Worm (Caenorhabditis elegans) whole organism, young adult: ENCODE measurements around the gene spn-4.
A peak's percentile ranks its signal among the peaks of the same experiment; 100 is the strongest.

ENCODE experiments used
- B0261.1 ChIP-seq: sonication (generic microtip); optimal IDR thresholded peaks from 2 replicates; lab custom pipeline; 2016; ENCODE audit warnings: mild to moderate bottlenecking, missing genetic modification characterization, moderate library complexity, missing compliant biosample characterization
- C17E4.6 ChIP-seq: fragments of 200-800 bp; sonication (Bioruptor generic); IDR thresholded peaks from 2 replicates; pipeline ENCODE4 v1.3.6; 2022; ENCODE audit warnings: missing genetic modification reagents, missing genetic modification characterization, missing compliant biosample characterization
- F10E7.11 ChIP-seq: sonication (generic microtip); optimal IDR thresholded peaks from 2 replicates; lab custom pipeline; 2017; ENCODE audit warnings: mild to moderate bottlenecking, missing genetic modification characterization, moderate library complexity, missing compliant biosample characterization
- F33H1.4 ChIP-seq: fragments of 200-800 bp; sonication (Bioruptor generic); IDR thresholded peaks from 2 replicates; pipeline ENCODE4 v1.3.6; 2022; ENCODE audit warnings: missing genetic modification reagents, missing genetic modification characterization, missing compliant biosample characterization
- F49E8.2 ChIP-seq: sonication (generic microtip); optimal IDR thresholded peaks from 3 replicates; lab custom pipeline; 2017; ENCODE audit warnings: missing genetic modification characterization, mild to moderate bottlenecking, missing compliant biosample characterization, antibody characterized with exemption, moderate library complexity; ENCODE audit not compliant: insufficient read depth
- F55B11.4 ChIP-seq: sonication (generic microtip); optimal IDR thresholded peaks from 2 replicates; lab custom pipeline; 2016; ENCODE audit warnings: missing compliant biosample characterization, missing genetic modification characterization, borderline replicate concordance; ENCODE audit not compliant: insufficient read depth
- F57C9.4 ChIP-seq: sonication (generic microtip); optimal IDR thresholded peaks from 2 replicates; lab custom pipeline; 2017; ENCODE audit warnings: mild to moderate bottlenecking, missing genetic modification characterization, missing compliant biosample characterization
- K12H6.12 ChIP-seq: fragments of 200-800 bp; sonication (Bioruptor generic); optimal IDR thresholded peaks from 2 replicates; lab custom pipeline; 2018; ENCODE audit warnings: mild to moderate bottlenecking, missing genetic modification characterization, missing compliant biosample characterization
- Y53F4B.3 ChIP-seq: fragments of 200-800 bp; sonication (Bioruptor generic); IDR thresholded peaks from 2 replicates; pipeline ENCODE4 v1.3.6; 2022; ENCODE audit warnings: missing genetic modification reagents, missing genetic modification characterization, missing compliant biosample characterization
- Y56A3A.18 ChIP-seq: fragments of 200-800 bp; sonication (Bioruptor generic); IDR thresholded peaks from 2 replicates; pipeline ENCODE4 v1.3.6; 2022; ENCODE audit warnings: missing genetic modification reagents, missing genetic modification characterization, missing compliant biosample characterization
- Y79H2A.3 ChIP-seq: fragments of 200-800 bp; sonication (Bioruptor generic); conservative IDR thresholded peaks from 2 replicates; pipeline ENCODE4 v1.3.6; 2022; ENCODE audit warnings: missing genetic modification reagents, missing genetic modification characterization, missing compliant biosample characterization
- Y95B8A.8 ChIP-seq: fragments of 200-800 bp; sonication (Bioruptor generic); IDR thresholded peaks from 2 replicates; pipeline ENCODE4 v1.3.6; 2022; ENCODE audit warnings: missing genetic modification reagents, missing genetic modification characterization, missing compliant biosample characterization
- akir-1 ChIP-seq: fragments of 200-800 bp; sonication (Bioruptor generic); optimal IDR thresholded peaks from 2 replicates; lab custom pipeline; 2018; ENCODE audit warnings: mild to moderate bottlenecking, missing genetic modification characterization, moderate library complexity, missing compliant biosample characterization
- athp-1 ChIP-seq: sonication (generic microtip); optimal IDR thresholded peaks from 2 replicates; lab custom pipeline; 2017; ENCODE audit warnings: mild to moderate bottlenecking, missing genetic modification characterization, missing compliant biosample characterization
- attf-5 ChIP-seq: fragments of 200-800 bp; sonication (Bioruptor generic); optimal IDR thresholded peaks from 2 replicates; lab custom pipeline; 2018; ENCODE audit warnings: mild to moderate bottlenecking, missing genetic modification characterization, missing compliant biosample characterization
- attf-6 ChIP-seq: fragments of 200-800 bp; sonication (Bioruptor generic); IDR thresholded peaks from 2 replicates; pipeline ENCODE4 v1.3.6; 2022; ENCODE audit warnings: missing genetic modification reagents, missing genetic modification characterization, missing compliant biosample characterization
- ccch-3 ChIP-seq: fragments of 200-800 bp; sonication (Bioruptor generic); optimal IDR thresholded peaks from 2 replicates; lab custom pipeline; 2018; ENCODE audit warnings: mild to moderate bottlenecking, missing genetic modification characterization, missing compliant biosample characterization
- cebp-2 ChIP-seq: fragments of 200-800 bp; sonication (Bioruptor generic); IDR thresholded peaks from 2 replicates; pipeline ENCODE4 v1.3.6; 2022; ENCODE audit warnings: missing genetic modification characterization, missing compliant biosample characterization
- ceh-100 ChIP-seq: fragments of 200-800 bp; sonication (Bioruptor generic); IDR thresholded peaks from 2 replicates; pipeline ENCODE4 v1.3.6; 2022; ENCODE audit warnings: missing genetic modification reagents, missing genetic modification characterization, missing compliant biosample characterization
- ceh-40 ChIP-seq: fragments of 200-800 bp; sonication (Bioruptor generic); IDR thresholded peaks from 2 replicates; pipeline ENCODE4 v1.3.6; 2022; ENCODE audit warnings: missing genetic modification characterization, missing compliant biosample characterization
- ceh-79 ChIP-seq: sonication (generic microtip); optimal IDR thresholded peaks from 2 replicates; lab custom pipeline; 2017; ENCODE audit warnings: mild to moderate bottlenecking, missing genetic modification characterization, missing compliant biosample characterization
- dox-1 ChIP-seq: fragments of 200-800 bp; sonication (Bioruptor generic); IDR thresholded peaks from 2 replicates; pipeline ENCODE4 v1.3.6; 2022; ENCODE audit warnings: missing genetic modification reagents, missing genetic modification characterization, missing compliant biosample characterization
- dpl-1 ChIP-seq: fragments of 150-350 bp; optimal IDR thresholded peaks from 2 replicates; lab custom pipeline; 2014; ENCODE audit warnings: missing biosample characterization, missing genetic modification reagents, missing genetic modification characterization
- efl-1 ChIP-seq: fragments of 150-350 bp; optimal IDR thresholded peaks from 2 replicates; lab custom pipeline; 2014; ENCODE audit warnings: missing biosample characterization, missing genetic modification reagents, missing genetic modification characterization
- egrh-3 ChIP-seq: fragments of 200-800 bp; sonication (Bioruptor generic); IDR thresholded peaks from 2 replicates; pipeline ENCODE4 v1.3.6; 2022; ENCODE audit warnings: missing genetic modification reagents, missing genetic modification characterization, missing compliant biosample characterization
- ekl-4 ChIP-seq: fragments of 200-800 bp; sonication (Bioruptor generic); IDR thresholded peaks from 2 replicates; pipeline ENCODE4 v1.3.6; 2022; ENCODE audit warnings: missing genetic modification reagents, missing genetic modification characterization, missing compliant biosample characterization
- hlh-26 ChIP-seq: fragments of 200-800 bp; sonication (Bioruptor generic); conservative IDR thresholded peaks from 2 replicates; pipeline ENCODE4 v1.3.6; 2022; ENCODE audit warnings: missing genetic modification reagents, missing genetic modification characterization, missing compliant biosample characterization
- let-607 ChIP-seq, 2 experiments: fragments of 200-800 bp in 1 of 2; sonication (Bioruptor generic) in 1 of 2; sonication (generic microtip) in 1 of 2; optimal IDR thresholded peaks; 2 replicates each; lab custom pipeline; 2016 to 2018; ENCODE audit warnings: mild to moderate bottlenecking in 2 of 2, missing compliant biosample characterization in 2 of 2, missing genetic modification characterization in 2 of 2, moderate library complexity in 2 of 2, missing genotype in 1 of 2
- lin-54 ChIP-seq: fragments of 200-800 bp; sonication (Bioruptor generic); optimal IDR thresholded peaks from 2 replicates; lab custom pipeline; 2018; ENCODE audit warnings: mild to moderate bottlenecking, missing genetic modification characterization, missing compliant biosample characterization
- madf-10 ChIP-seq: sonication (generic microtip); optimal IDR thresholded peaks from 2 replicates; lab custom pipeline; 2016; ENCODE audit warnings: mild to moderate bottlenecking, missing genetic modification characterization, missing compliant biosample characterization
- madf-6 ChIP-seq: fragments of 200-800 bp; sonication (Bioruptor generic); IDR thresholded peaks from 2 replicates; pipeline ENCODE4 v1.3.6; 2022; ENCODE audit warnings: missing genetic modification reagents, missing genetic modification characterization, missing compliant biosample characterization
- nhr-27 ChIP-seq: fragments of 200-800 bp; sonication (Bioruptor generic); optimal IDR thresholded peaks from 2 replicates; lab custom pipeline; 2018; ENCODE audit warnings: mild to moderate bottlenecking, missing genetic modification characterization, moderate library complexity, missing compliant biosample characterization
- nhr-80 ChIP-seq: sonication (generic microtip); optimal IDR thresholded peaks from 2 replicates; lab custom pipeline; 2016; ENCODE audit warnings: missing genetic modification characterization, missing compliant biosample characterization
- pha-4 ChIP-seq: fragments of 150-350 bp; sonication (generic microtip); optimal IDR thresholded peaks from 2 replicates; lab custom pipeline; 2014; ENCODE audit warnings: missing biosample characterization, missing genetic modification reagents, missing genetic modification characterization
- rcor-1 ChIP-seq: fragments of 200-800 bp; sonication (Bioruptor generic); IDR thresholded peaks from 2 replicates; pipeline ENCODE4 v1.3.6; 2022; ENCODE audit warnings: missing genetic modification reagents, missing genetic modification characterization, missing compliant biosample characterization
- rec-8 ChIP-seq, 2 experiments: sonication (generic microtip); optimal IDR thresholded peaks; 2 replicates each; lab custom pipeline; 2016; ENCODE audit warnings: mild to moderate bottlenecking in 2 of 2, missing genetic modification characterization in 2 of 2, missing genetic modification reagents in 2 of 2, missing genotype in 2 of 2, missing biosample characterization in 1 of 2, missing compliant biosample characterization in 1 of 2, moderate library complexity in 1 of 2
- repo-1 ChIP-seq: sonication (generic microtip); optimal IDR thresholded peaks from 2 replicates; lab custom pipeline; 2017; ENCODE audit warnings: mild to moderate bottlenecking, missing genetic modification characterization, missing compliant biosample characterization
- snpc-1.1 ChIP-seq: sonication (generic microtip); optimal IDR thresholded peaks from 2 replicates; lab custom pipeline; 2017; ENCODE audit warnings: missing genetic modification characterization, mild to moderate bottlenecking, missing compliant biosample characterization, antibody characterized with exemption, moderate library complexity, missing genotype, missing genetic modification reagents; ENCODE audit not compliant: insufficient read depth
- ztf-6 ChIP-seq: fragments of 200-800 bp; sonication (Bioruptor generic); IDR thresholded peaks from 2 replicates; pipeline ENCODE4 v1.3.6; 2022; ENCODE audit warnings: missing genetic modification reagents, missing genetic modification characterization, missing compliant biosample characterization

The spn-4 gene

DNA sequence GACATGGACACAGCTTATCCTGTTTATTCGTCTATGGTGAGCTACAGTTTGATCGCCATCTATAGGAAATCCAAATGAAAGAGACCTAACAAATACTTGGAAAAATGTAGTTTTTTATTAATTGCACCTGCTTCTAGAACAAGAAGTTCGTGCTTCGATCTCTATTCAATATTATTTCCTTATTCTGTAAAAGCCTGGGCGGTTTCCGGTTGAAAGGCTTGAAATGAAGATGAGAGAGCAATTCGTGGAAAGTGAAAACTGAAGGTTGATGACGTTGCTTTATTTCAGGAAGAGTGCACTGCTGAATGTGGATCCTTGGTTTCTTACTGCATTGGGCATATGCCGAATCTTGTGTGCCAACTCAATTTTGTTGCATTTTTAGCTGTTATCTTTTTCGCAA, 4.0 kb downstream of the spn-4 start:
- no peak for TF ChIP-seq ekl-4 (GFP tag; lab: Robert Waterston, UW)
- TF ChIP-seq cebp-2 (GFP tag; lab: Robert Waterston, UW), result 0 out of 2 replicates have a peak, but pooled peaks have one; percentile 26

DNA sequence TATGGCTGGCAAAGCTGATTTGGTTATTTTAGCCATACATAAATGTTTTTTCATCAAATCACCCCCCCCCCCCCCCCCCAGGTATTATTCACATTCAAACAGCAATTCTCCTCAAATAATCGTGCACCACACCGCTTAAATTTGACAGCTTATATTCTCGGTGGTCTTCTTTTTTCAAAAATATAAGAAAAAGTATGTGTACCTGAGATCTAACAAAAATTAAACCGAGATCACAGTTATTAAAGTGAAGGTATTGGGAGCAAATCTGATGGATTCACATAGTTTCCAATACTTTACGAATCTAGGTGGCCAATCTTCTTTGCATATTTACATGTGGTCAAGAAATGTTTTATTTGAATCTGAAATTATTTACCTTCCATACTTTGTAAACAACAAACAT, 4.5 kb downstream of the spn-4 start, which contains the start of gene ZC404.15:
TSS of gene ZC404.15 (plus strand) at position 301 of the 400 bp plus-strand sequence.
- no peak for TF ChIP-seq attf-6 (GFP tag; lab: Robert Waterston, UW)
- TF ChIP-seq, all 124 proteins: peak for 0

DNA sequence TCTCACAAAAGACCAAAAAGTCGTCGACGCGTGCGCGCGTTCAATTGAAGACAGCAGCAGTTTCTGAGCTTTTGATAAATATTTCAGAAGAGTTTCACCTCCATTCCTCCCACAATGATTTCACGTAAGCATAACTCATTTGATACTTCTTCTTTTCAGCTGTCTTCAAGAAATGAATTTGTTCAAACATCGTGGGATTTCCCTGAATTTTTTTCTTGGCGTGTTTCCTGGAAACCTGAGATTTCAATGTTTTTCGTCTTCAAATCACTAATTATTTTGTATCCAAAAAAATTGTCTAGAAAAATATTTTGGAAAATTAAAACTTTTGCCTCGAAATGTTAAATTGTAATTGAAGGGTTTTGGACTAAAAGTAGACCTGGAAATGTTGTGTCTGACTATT, 6.2 kb downstream of the spn-4 start:
- TF ChIP-seq dox-1 (GFP tag; lab: Robert Waterston, UW) (no peak), K12H6.12 (no peak), ceh-40 (no peak), madf-10 (tag; lab: Kevin White, UChicago) (no peak), B0261.1 (tag; lab: Kevin White, UChicago) (no peak), nhr-27 (tag; lab: Kevin White, UChicago) (no peak), snpc-1.1 (tag; lab: Kevin White, UChicago) (no peak), repo-1 (tag; lab: Kevin White, UChicago) (no peak), Y95B8A.8 (GFP tag; lab: Robert Waterston, UW) (no peak), F33H1.4 (GFP tag; lab: Robert Waterston, UW) (no peak), akir-1 (GFP tag; lab: Kevin White, UChicago) (no peak), ceh-79 (tag; lab: Kevin White, UChicago) (no peak), nhr-80 (no peak)

DNA sequence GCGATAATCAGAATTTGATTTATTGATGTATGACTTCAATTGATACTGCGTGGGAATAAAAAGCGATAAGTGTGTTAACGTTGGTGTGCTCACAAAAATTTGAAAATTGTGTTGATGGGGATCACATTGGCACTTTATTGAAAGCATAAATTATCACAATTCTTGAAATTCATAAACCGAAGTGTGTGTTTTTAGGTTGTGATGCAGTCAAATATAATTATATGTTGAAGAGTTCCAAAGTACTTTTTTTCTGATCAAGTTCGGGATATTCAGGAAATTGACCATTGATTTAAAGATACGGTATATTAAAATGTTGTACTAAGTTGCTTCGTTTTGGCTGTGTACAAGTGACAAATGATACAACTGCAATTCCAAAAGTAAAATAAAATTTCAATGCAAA, 9.0 kb downstream of the spn-4 start, which contains the start of gene srh-28:
TSS of gene srh-28 (minus strand) at position 101 of the 400 bp plus-strand sequence.
- TF ChIP-seq rec-8 (tag; optimal IDR thresholded peaks at IDR 0.05; lab: Kevin White, UChicago) (no peak), rcor-1 (GFP tag; lab: Robert Waterston, UW) (no peak), F49E8.2 (no peak), ccch-3 (no peak), let-607 (tag; optimal IDR thresholded peaks at IDR 0.05; lab: Kevin White, UChicago) (no peak), ceh-100 (GFP tag; lab: Robert Waterston, UW) (no peak), hlh-26 (no peak), snpc-1.1 (tag; lab: Kevin White, UChicago) (no peak), Y79H2A.3 (GFP tag; lab: Robert Waterston, UW) (no peak), akir-1 (GFP tag; lab: Kevin White, UChicago) (no peak)
- TF ChIP-seq, all 124 proteins: peak for 0

DNA sequence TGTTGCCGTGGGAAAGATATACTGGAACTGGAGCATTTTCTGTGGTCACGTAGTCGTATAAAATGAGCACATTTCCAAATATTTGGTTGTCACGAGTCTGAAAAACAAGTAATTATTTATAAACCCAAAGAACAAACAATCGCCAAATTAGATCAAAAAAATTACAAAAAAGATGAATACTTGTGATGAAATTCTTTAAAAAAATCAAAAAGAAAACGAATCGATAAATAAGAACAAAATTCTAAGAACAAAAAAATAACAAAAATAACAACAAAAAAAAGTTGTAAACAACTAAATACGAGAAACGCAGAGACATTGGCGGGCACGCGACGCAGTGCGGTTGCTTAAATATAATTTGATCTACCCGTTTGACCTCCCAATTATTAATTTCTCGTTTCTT, 11.0 kb downstream of the spn-4 start, which contains the start of gene ZC404.16:
TSS of gene ZC404.16 (minus strand) at position 101 of the 400 bp plus-strand sequence.
- no peak for TF ChIP-seq Y53F4B.3 (GFP tag; lab: Robert Waterston, UW)
- TF ChIP-seq ztf-6 (GFP tag; lab: Robert Waterston, UW), result no peak
- TF ChIP-seq madf-6 (GFP tag; lab: Robert Waterston, UW), result peak; percentile 64
- TF ChIP-seq F57C9.4 (tag; lab: Kevin White, UChicago), result no peak
- no peak for TF ChIP-seq C17E4.6
- TF ChIP-seq lin-54, result no peak
- no peak for TF ChIP-seq Y56A3A.18 (GFP tag; lab: Robert Waterston, UW)
- no peak for TF ChIP-seq F10E7.11 (tag; lab: Kevin White, UChicago)
- no peak for TF ChIP-seq egrh-3 (GFP tag; lab: Robert Waterston, UW)
- TF ChIP-seq athp-1 (tag; lab: Kevin White, UChicago), result no peak
- TF ChIP-seq dpl-1, result no peak
- no peak for TF ChIP-seq attf-5 (GFP tag; lab: Kevin White, UChicago)
- peak; percentile 39 for TF ChIP-seq efl-1 (GFP tag; lab: Kevin White, UChicago)
- TF ChIP-seq F55B11.4, result no peak
- TF ChIP-seq pha-4 (tag; lab: Kevin White, UChicago), result no peak
